Fruit fly (Drosophila melanogaster): ENCODE results near the gene CG34150.

CG34150 gene

DNA sequence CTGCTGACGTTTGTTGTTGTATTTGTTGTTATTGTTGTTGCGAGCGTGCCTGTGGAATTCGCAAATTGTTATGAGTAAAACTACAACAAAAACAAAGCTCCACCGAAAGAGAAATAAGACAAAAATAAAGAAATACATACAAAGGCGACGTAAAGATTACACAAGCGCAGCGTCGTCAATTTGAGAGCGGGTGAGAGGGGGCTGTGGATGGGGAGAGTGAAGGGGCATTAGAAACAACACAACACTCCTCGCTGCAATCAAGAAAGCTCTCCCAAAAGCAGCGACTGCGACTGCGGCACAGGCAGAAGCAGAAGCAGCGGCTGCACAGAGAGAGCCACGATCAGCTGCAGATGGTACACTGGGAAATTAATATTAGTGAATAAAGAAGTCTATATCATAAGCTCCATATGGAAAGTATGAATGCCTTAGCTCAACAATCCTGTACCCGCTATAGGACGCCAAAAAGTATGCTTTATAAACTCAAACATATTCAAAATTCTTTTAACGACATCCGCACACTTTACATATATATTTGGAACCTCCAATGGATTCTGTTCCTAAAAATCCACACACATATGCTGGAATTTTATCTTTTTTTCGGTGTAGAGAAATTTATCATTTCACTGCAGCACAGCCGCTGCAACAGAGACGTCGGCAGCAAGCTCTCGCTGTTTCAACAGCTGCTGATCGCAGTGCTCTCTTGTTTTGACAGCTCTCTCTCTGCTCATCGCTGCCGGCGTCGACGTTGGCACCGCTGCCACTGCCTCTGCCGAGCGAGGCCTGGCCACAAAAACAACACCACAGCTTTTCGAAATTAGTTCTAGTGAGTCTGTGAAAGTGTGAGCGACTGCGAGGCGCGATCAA, 45.3 kb upstream of the CG34150 start, which contains the start of gene CG13631 (continued):
- TF ChIP-seq cwo (GFP tag; optimal IDR thresholded peaks at IDR 0.05) (peak; percentile 73), Fer2 (tag; optimal IDR thresholded peaks at IDR 0.05) (peak; percentile 61), Taf1 (GFP tag; IDR thresholded peaks at IDR 0.05) (no peak), CG15269 (tag; optimal IDR thresholded peaks at IDR 0.05) (peak; percentile 91), CG14965 (GFP tag; optimal IDR thresholded peaks at IDR 0.05; ENCODE audit: borderline replicate concordance) (peak; percentile 70), Dll (GFP tag; IDR thresholded peaks at IDR 0.05; ENCODE audit: partially characterized antibody) (no peak), CG15479 (GFP tag; optimal IDR thresholded peaks at IDR 0.05) (no peak), lola (GFP tag; optimal IDR thresholded peaks at IDR 0.05) (peak in 1 of 3 experiments; percentile 96), ems (GFP tag; optimal IDR thresholded peaks at IDR 0.05) (peak; percentile 92), chn (GFP tag; optimal IDR thresholded peaks at IDR 0.05) (peak; percentile 94), Scr (GFP tag; IDR thresholded peaks at IDR 0.05; ENCODE audit: partially characterized antibody) (no peak), pfk (GFP tag; optimal IDR thresholded peaks at IDR 0.05) (no peak), sqz (GFP tag; optimal IDR thresholded peaks at IDR 0.05) (peak; percentile 92), Bteb2 (GFP tag; optimal IDR thresholded peaks at IDR 0.05) (peak; percentile 85), mirr (GFP tag; optimal IDR thresholded peaks at IDR 0.05) (no peak), CG17802 (tag; optimal IDR thresholded peaks at IDR 0.05) (peak; percentile 87), twi (tag; optimal IDR thresholded peaks at IDR 0.05) (peak; percentile 93), her (GFP tag; optimal IDR thresholded peaks at IDR 0.05) (peak; percentile 86), ken (GFP tag; IDR thresholded peaks at IDR 0.05) (peak; percentile 96), Dad (GFP tag; optimal IDR thresholded peaks at IDR 0.05) (peak; percentile 83), Xbp1 (GFP tag; optimal IDR thresholded peaks at IDR 0.05) (peak; percentile 96), mld (GFP tag; IDR thresholded peaks at IDR 0.05; ENCODE audit: partially characterized antibody) (no peak), CG8944 (GFP tag; optimal IDR thresholded peaks at IDR 0.05) (peak; percentile 94), bigmax (GFP tag; optimal IDR thresholded peaks at IDR 0.05) (no peak), CG2889 (GFP tag; IDR thresholded peaks at IDR 0.05) (peak; percentile 69; the same call in 1 of the 3 replicates), Kr (GFP tag; optimal IDR thresholded peaks at IDR 0.05) (no peak), CG11695 (GFP tag; IDR thresholded peaks at IDR 0.05) (peak; percentile 89), CG12942 (GFP tag; optimal IDR thresholded peaks at IDR 0.05) (peak; percentile 90), CG10979 (tag; optimal IDR thresholded peaks at IDR 0.05) (peak; percentile 98), trh (GFP tag; optimal IDR thresholded peaks at IDR 0.05) (peak; percentile 89), gem (tag; optimal IDR thresholded peaks at IDR 0.05) (peak; percentile 98), D19B (GFP tag; optimal IDR thresholded peaks at IDR 0.05) (peak; percentile 33), CG1233 (GFP tag; optimal IDR thresholded peaks at IDR 0.05) (peak; percentile 90), ro (GFP tag; IDR thresholded peaks at IDR 0.05) (peak; percentile 90), tap (tag; optimal IDR thresholded peaks at IDR 0.05) (peak; percentile 93), gfzf (GFP tag; optimal IDR thresholded peaks at IDR 0.05) (peak; percentile 3), CG18619 (GFP tag; optimal IDR thresholded peaks at IDR 0.05) (peak; percentile 91), CG1603 (tag; optimal IDR thresholded peaks at IDR 0.05) (peak; percentile 81), psq (GFP tag; optimal IDR thresholded peaks at IDR 0.05) (peak; percentile 62), Doc2 (GFP tag; IDR thresholded peaks at IDR 0.05) (peak; percentile 69), fd96Cb (tag; optimal IDR thresholded peaks at IDR 0.05) (peak; percentile 98), Deaf1 (tag; optimal IDR thresholded peaks at IDR 0.05) (peak; percentile 67), cas (GFP tag; IDR thresholded peaks at IDR 0.05) (0 out of 2 replicates have a peak, but pooled peaks have one; percentile 36), ac (GFP tag; optimal IDR thresholded peaks at IDR 0.05) (peak; percentile 43), CG2199 (GFP tag; IDR thresholded peaks at IDR 0.05) (peak; percentile 76; the same call in 1 of the 3 replicates), dan (GFP tag; IDR thresholded peaks at IDR 0.05) (peak; percentile 56; the same call in 1 of the 2 replicates), jumu (GFP tag; optimal IDR thresholded peaks at IDR 0.05) (peak; percentile 95), Nf-YC (tag; optimal IDR thresholded peaks at IDR 0.05) (peak; percentile 74)

Measured in whole organism, embryonic.